Worm (Caenorhabditis elegans): ENCODE results near the gene dyf-6.

DNA sequence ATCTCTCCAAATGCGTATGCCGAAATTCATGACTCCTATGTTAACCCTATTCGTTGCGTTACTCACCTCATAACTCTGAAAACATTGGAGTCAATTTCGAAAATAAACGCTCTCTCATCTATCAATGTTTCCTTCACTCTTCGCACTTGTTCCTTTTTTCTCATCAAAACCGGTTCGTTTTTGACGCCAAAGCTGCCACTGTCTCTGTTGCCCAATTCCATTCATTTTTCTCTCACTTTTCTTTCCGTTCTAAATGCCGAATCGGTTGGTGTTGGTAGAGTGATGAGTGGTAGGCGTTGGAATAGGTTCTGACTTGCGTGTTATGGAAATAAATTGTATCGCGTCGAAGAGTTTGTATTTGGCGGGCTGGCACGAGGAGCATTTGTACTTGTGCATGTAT, 7.1 kb upstream of the dyf-6 start:
- no peak for TF ChIP-seq ceh-40 (GFP tag; IDR thresholded peaks at IDR 0.05)
- no peak for TF ChIP-seq Y53F4B.3 (GFP tag; IDR thresholded peaks at IDR 0.05)
- no peak for TF ChIP-seq mxl-1 (tag; optimal IDR thresholded peaks at IDR 0.05)
- no peak for TF ChIP-seq athp-1 (tag; optimal IDR thresholded peaks at IDR 0.05)
- no peak for TF ChIP-seq ztf-3 (GFP tag; optimal IDR thresholded peaks at IDR 0.05)
- no peak for TF ChIP-seq ztf-25 (GFP tag; IDR thresholded peaks at IDR 0.05)
- TF ChIP-seq cebp-2 (GFP tag; IDR thresholded peaks at IDR 0.05) = no peak
- TF ChIP-seq snpc-1.1 (tag; optimal IDR thresholded peaks at IDR 0.05; ENCODE audit: insufficient read depth) = no peak
- no peak for TF ChIP-seq ets-4 (GFP tag; optimal IDR thresholded peaks at IDR 0.05)

Data from whole organism, young adult.